Worm (Caenorhabditis elegans): ENCODE results near the gene srz-59.

The srz-59 gene

DNA sequence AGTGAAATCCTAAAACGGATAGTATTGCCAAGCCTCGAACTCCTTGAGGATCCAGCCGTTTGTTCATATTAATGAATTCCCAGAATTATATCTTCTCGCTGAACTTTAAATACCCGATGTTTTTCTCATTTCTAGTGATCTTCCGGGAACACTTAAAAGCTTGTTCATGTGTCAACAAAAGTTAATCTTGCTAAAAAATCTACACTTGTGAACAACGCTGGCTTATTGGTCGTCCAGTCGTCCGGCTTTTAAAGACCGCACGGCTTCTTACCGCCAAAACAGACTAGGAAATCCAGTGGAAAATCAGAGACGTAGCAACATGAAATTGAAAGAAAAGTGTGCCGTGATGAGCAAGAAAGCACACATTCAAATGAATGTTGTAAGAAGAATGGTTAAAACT is 21.4 kb downstream of the srz-59 start, which contains the start of gene oac-38:
oac-38 (minus strand) TSS at position 101 of the 400 bp plus-strand sequence.
- TF ChIP-seq pes-1 (GFP tag; IDR thresholded peaks at IDR 0.05) = no peak
- TF ChIP-seq aly-1 (tag; optimal IDR thresholded peaks at IDR 0.05) = no peak
- no peak for TF ChIP-seq sea-1 (GFP tag; conservative IDR thresholded peaks at IDR 0.05)
- no peak for TF ChIP-seq ets-7 (tag; optimal IDR thresholded peaks at IDR 0.05)
- TF ChIP-seq flt-1 (GFP tag; IDR thresholded peaks at IDR 0.05) = no peak
- TF ChIP-seq ama-1 (optimal IDR thresholded peaks at IDR 0.05) = no peak

DNA sequence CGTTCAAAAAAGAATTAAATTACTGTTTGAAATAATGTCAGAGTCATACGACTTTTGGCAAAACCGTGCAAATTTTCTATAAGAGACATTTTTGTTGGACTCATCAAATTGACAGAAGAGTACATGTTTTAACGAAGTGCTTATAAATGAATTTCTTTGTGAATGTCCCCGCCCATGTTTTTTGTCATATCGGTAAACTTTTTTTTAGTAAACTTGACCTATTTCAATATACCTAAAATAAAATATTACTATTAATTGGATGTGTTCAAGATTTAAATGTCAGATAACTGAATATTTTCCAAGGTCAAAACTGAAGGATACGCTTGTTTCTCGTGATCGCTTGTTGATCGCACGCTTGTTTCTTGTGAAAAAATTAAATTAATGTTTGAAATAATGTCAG is 26.2 kb downstream of the srz-59 start, which contains the start of gene R05A10.8:
R05A10.8 (minus strand) TSS at position 101 of the 400 bp plus-strand sequence.
- TF ChIP-seq aly-1 (tag; optimal IDR thresholded peaks at IDR 0.05) (no peak), tbx-11 (GFP tag; IDR thresholded peaks at IDR 0.05) (no peak), hmbx-1 (tag; optimal IDR thresholded peaks at IDR 0.05) (no peak), flt-1 (GFP tag; IDR thresholded peaks at IDR 0.05) (no peak), ama-1 (optimal IDR thresholded peaks at IDR 0.05) (no peak), F13C5.2 (tag; optimal IDR thresholded peaks at IDR 0.05) (no peak), ets-7 (tag; optimal IDR thresholded peaks at IDR 0.05) (no peak), scrt-1 (GFP tag; IDR thresholded peaks at IDR 0.05) (no peak), B0310.2 (tag; optimal IDR thresholded peaks at IDR 0.05) (no peak)

DNA sequence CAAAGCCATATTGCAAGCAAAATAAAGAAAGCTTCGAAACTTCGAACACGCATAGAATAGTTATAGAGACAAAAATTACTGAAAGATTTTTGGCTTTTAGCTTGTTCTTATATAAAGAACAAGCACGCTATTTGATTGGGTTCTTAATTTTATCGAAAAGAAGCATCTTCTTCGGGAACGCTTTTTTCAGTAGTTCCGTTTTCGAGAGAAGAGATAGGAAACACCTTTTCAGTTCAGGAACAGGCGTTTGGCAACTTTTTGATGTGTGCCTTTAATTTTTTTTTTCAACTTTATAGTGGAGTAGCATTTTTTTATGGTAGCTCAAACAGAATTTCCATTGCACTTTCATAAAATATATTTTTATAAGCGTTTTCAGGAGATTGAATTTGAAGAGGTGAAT is 30.9 kb downstream of the srz-59 start, which contains the start of gene R05A10.7:
R05A10.7 (minus strand) TSS at position 101 of the 400 bp plus-strand sequence.
- TF ChIP-seq ceh-13 (GFP tag; optimal IDR thresholded peaks at IDR 0.05) = no peak
- TF ChIP-seq sea-1 (GFP tag; conservative IDR thresholded peaks at IDR 0.05) = no peak
- no peak for TF ChIP-seq ceh-36 (tag; optimal IDR thresholded peaks at IDR 0.05)

DNA sequence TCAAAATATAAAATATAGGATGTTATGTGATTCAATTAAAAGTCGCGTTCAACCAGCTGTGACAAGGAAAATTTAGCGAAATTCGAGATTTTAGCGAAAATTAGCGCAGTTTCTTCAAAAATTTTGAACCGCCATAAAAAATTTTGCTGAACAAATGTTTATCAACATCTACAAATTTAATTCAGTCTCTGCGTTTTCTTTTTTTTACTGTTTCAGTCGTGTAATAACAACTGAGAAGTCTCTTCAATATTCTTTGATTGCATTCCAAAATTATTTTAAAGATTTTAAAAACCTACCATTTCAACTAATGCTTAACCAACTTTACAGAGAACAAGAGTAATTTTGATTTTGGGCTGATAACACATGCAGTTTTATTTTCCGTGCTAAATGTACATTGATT is 32.2 kb downstream of the srz-59 start:
- TF ChIP-seq ets-7 (tag; optimal IDR thresholded peaks at IDR 0.05) (no peak), aly-1 (tag; optimal IDR thresholded peaks at IDR 0.05) (no peak), ama-1 (optimal IDR thresholded peaks at IDR 0.05) (no peak), hmg-4 (GFP tag; optimal IDR thresholded peaks at IDR 0.05) (no peak), tra-4 (tag; optimal IDR thresholded peaks at IDR 0.05) (no peak), hmbx-1 (tag; optimal IDR thresholded peaks at IDR 0.05) (no peak), ceh-13 (GFP tag; optimal IDR thresholded peaks at IDR 0.05) (no peak), scrt-1 (GFP tag; IDR thresholded peaks at IDR 0.05) (no peak)

DNA sequence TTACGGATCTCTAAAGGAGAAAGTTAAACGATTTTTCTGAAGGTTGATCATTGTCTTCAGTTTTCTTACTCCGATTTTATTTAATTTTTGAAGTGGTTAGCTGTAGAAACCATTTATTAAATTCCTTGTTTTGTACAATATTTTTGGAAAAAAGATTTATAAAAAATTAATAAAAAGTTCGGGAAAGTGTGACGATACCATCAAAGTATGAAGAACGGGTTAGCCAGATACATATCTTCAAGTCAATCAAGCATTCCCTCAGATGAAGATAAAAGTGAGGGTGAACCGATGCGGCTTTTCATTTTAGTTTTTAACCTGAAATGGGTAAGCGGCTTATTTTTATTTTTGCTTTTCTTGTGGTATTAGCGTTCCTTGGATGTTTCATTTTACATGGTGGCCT is 33.6 kb downstream of the srz-59 start, which contains the start of gene R05A10.6:
R05A10.6 (plus strand) TSS at position 301 of the 400 bp plus-strand sequence.
- TF ChIP-seq ets-7 (tag; optimal IDR thresholded peaks at IDR 0.05) = no peak
- TF ChIP-seq ceh-13 (GFP tag; optimal IDR thresholded peaks at IDR 0.05) = no peak
- TF ChIP-seq scrt-1 (GFP tag; IDR thresholded peaks at IDR 0.05) = no peak
- no peak for TF ChIP-seq tbx-37 (GFP tag; conservative IDR thresholded peaks at IDR 0.05)
- no peak for TF ChIP-seq sea-1 (GFP tag; conservative IDR thresholded peaks at IDR 0.05)
- no peak for TF ChIP-seq hmbx-1 (tag; optimal IDR thresholded peaks at IDR 0.05)

DNA sequence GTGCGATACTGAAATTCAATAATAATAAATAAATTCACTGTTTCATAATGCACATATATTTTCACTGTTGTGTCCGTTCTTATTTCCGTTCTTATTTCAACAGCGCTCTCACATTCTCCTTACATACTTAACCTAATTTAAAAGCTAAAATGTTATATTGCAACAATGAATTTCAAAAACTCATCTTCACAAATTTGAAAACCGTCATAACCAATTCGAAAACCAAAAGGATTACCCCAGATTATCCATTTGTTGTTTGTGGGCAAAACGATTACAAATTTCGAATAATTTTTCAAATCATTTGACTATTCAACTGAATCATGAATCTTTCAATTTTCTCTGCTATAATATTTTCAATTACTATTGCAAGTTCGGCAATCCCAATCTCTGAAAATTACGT is 40.3 kb downstream of the srz-59 start, which contains the start of gene R05A10.4:
R05A10.4 (plus strand) TSS at position 301 of the 400 bp plus-strand sequence.
- TF ChIP-seq hmg-4 (GFP tag; optimal IDR thresholded peaks at IDR 0.05) = no peak
- TF ChIP-seq B0310.2 (tag; optimal IDR thresholded peaks at IDR 0.05) = no peak
- TF ChIP-seq tbx-37 (GFP tag; conservative IDR thresholded peaks at IDR 0.05) = no peak
- no peak for TF ChIP-seq hnd-1 (tag; optimal IDR thresholded peaks at IDR 0.05)
- no peak for TF ChIP-seq ceh-36 (tag; optimal IDR thresholded peaks at IDR 0.05)
- no peak for TF ChIP-seq tbx-11 (GFP tag; IDR thresholded peaks at IDR 0.05)
- TF ChIP-seq pes-1 (GFP tag; IDR thresholded peaks at IDR 0.05) = no peak
- TF ChIP-seq sea-1 (GFP tag; conservative IDR thresholded peaks at IDR 0.05) = no peak
- TF ChIP-seq ets-7 (tag; optimal IDR thresholded peaks at IDR 0.05) = no peak
- TF ChIP-seq hmbx-1 (tag; optimal IDR thresholded peaks at IDR 0.05) = no peak
- TF ChIP-seq flt-1 (GFP tag; IDR thresholded peaks at IDR 0.05) = no peak
- no peak for TF ChIP-seq scrt-1 (GFP tag; IDR thresholded peaks at IDR 0.05)
- TF ChIP-seq tra-4 (tag; optimal IDR thresholded peaks at IDR 0.05) = no peak
- TF ChIP-seq aly-1 (tag; optimal IDR thresholded peaks at IDR 0.05) = no peak
- TF ChIP-seq ama-1 (optimal IDR thresholded peaks at IDR 0.05) = no peak
- no peak for TF ChIP-seq F13C5.2 (tag; optimal IDR thresholded peaks at IDR 0.05)
- TF ChIP-seq ceh-13 (GFP tag; optimal IDR thresholded peaks at IDR 0.05) = no peak

DNA sequence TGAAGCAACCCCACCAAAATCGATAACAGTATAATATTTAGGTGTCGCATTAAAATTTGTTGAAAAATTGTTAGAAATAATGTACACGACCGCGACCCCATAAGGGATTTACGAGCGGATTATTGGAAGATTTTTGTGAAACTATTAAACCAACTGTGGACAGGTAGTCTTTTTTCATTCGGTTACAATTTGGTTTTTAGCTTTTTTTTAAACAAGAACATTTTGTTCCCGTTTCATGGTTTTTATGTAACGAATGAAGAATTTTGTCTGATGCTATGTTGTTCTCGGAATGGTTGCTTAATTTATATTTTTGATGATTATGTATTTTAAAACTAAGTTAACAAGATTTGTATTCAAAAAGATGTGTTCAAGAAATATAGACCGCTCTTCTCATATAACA is 44.5 kb downstream of the srz-59 start, which contains the start of gene R05A10.3:
R05A10.3 (minus strand) TSS at position 101 of the 400 bp plus-strand sequence.
- TF ChIP-seq F13C5.2 (tag; optimal IDR thresholded peaks at IDR 0.05) = no peak
- TF ChIP-seq tbx-11 (GFP tag; IDR thresholded peaks at IDR 0.05) = no peak
- no peak for TF ChIP-seq ets-7 (tag; optimal IDR thresholded peaks at IDR 0.05)
- no peak for TF ChIP-seq pes-1 (GFP tag; IDR thresholded peaks at IDR 0.05)
- no peak for TF ChIP-seq hmbx-1 (tag; optimal IDR thresholded peaks at IDR 0.05)
- TF ChIP-seq ama-1 (optimal IDR thresholded peaks at IDR 0.05) = no peak
- TF ChIP-seq ceh-13 (GFP tag; optimal IDR thresholded peaks at IDR 0.05) = no peak
- no peak for TF ChIP-seq flt-1 (GFP tag; IDR thresholded peaks at IDR 0.05)
- no peak for TF ChIP-seq ceh-36 (tag; optimal IDR thresholded peaks at IDR 0.05)
- TF ChIP-seq sea-1 (GFP tag; conservative IDR thresholded peaks at IDR 0.05) = no peak
- TF ChIP-seq B0310.2 (tag; optimal IDR thresholded peaks at IDR 0.05) = no peak
- no peak for TF ChIP-seq aly-1 (tag; optimal IDR thresholded peaks at IDR 0.05)
- no peak for TF ChIP-seq tra-4 (tag; optimal IDR thresholded peaks at IDR 0.05)
- no peak for TF ChIP-seq hnd-1 (tag; optimal IDR thresholded peaks at IDR 0.05)
- no peak for TF ChIP-seq scrt-1 (GFP tag; IDR thresholded peaks at IDR 0.05)
- no peak for TF ChIP-seq hmg-4 (GFP tag; optimal IDR thresholded peaks at IDR 0.05)
- TF ChIP-seq tbx-37 (GFP tag; conservative IDR thresholded peaks at IDR 0.05) = no peak

DNA sequence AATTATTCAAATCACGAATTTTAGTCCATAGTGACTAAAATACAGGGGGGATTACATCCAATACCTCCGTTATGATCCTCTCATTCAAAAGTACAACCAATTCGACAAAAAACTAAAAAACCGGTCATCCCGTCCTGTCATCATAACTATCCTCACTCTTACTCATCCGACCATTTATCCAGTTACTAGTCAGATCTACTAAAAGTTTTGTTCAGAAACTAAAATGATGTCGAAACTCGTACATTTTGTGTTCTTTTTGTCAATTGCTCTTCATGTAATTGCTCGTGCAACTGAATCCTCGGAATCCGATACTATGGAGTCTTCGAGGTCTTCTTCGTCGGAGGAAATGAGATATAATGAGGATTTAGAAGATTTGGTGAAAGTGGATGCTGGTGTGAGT is 45.2 kb downstream of the srz-59 start, which contains the start of gene R05A10.2:
R05A10.2 (plus strand) TSS at position 214 of the 400 bp plus-strand sequence.
- TF ChIP-seq F13C5.2 (tag; optimal IDR thresholded peaks at IDR 0.05) (no peak), hmg-4 (GFP tag; optimal IDR thresholded peaks at IDR 0.05) (no peak), scrt-1 (GFP tag; IDR thresholded peaks at IDR 0.05) (no peak), tbx-37 (GFP tag; conservative IDR thresholded peaks at IDR 0.05) (no peak), aly-1 (tag; optimal IDR thresholded peaks at IDR 0.05) (no peak), flt-1 (GFP tag; IDR thresholded peaks at IDR 0.05) (no peak), tra-4 (tag; optimal IDR thresholded peaks at IDR 0.05) (no peak), ets-7 (tag; optimal IDR thresholded peaks at IDR 0.05) (no peak), sea-1 (GFP tag; conservative IDR thresholded peaks at IDR 0.05) (no peak), ama-1 (optimal IDR thresholded peaks at IDR 0.05) (no peak)
